Fruit fly (Drosophila melanogaster): ENCODE results near the gene CG34133.

CG34133 gene

dm6 chr3R:29869350-29869688 is at the start of gene CG34133:
Gene CG34133, plus strand, starts transcription at chr3R:29869365.
- TF ChIP-seq CG8478 (optimal IDR thresholded peaks at IDR 0.05): no peak
- no peak for TF ChIP-seq CTCF (optimal IDR thresholded peaks at IDR 0.05)

- TF ChIP-seq CTCF (optimal IDR thresholded peaks at IDR 0.05) (no peak), CG8478 (optimal IDR thresholded peaks at IDR 0.05) (no peak)
These were observed 39.9 kb upstream of the CG34133 start for dm6 chr3R:29829228-29829786.

- TF ChIP-seq CG8478 (optimal IDR thresholded peaks at IDR 0.05): no peak
- TF ChIP-seq CTCF (optimal IDR thresholded peaks at IDR 0.05): no peak
These were observed 38.2 kb upstream of the CG34133 start for dm6 chr3R:29830925-29831324.

- TF ChIP-seq CTCF (optimal IDR thresholded peaks at IDR 0.05) (no peak), CG8478 (optimal IDR thresholded peaks at IDR 0.05) (no peak)
These were observed 34.1 kb upstream of the CG34133 start, which contains the start of gene Atg16 for dm6 chr3R:29834759-29835709. Gene Atg16, minus strand, starts transcription at chr3R:29835101.

- TF ChIP-seq CTCF (optimal IDR thresholded peaks at IDR 0.05) (no peak), CG8478 (optimal IDR thresholded peaks at IDR 0.05) (no peak)
These were observed 33.5 kb upstream of the CG34133 start, which contains the start of gene Prtl99C for dm6 chr3R:29835710-29836049. Gene Prtl99C, plus strand, starts transcription at chr3R:29835950.

- TF ChIP-seq CTCF (optimal IDR thresholded peaks at IDR 0.05): no peak
- no peak for TF ChIP-seq CG8478 (optimal IDR thresholded peaks at IDR 0.05)
These were observed 33.0 kb upstream of the CG34133 start, which contains the start of gene CG42592 for dm6 chr3R:29836188-29836587. Gene CG42592, minus strand, starts transcription at chr3R:29836288.

- no peak for TF ChIP-seq CTCF (optimal IDR thresholded peaks at IDR 0.05)
- TF ChIP-seq CG8478 (optimal IDR thresholded peaks at IDR 0.05): no peak
These were observed 31.4 kb upstream of the CG34133 start for dm6 chr3R:29837771-29838170.

- no peak for TF ChIP-seq CG8478 (optimal IDR thresholded peaks at IDR 0.05)
- no peak for TF ChIP-seq CTCF (optimal IDR thresholded peaks at IDR 0.05)
These were observed 30.4 kb upstream of the CG34133 start for dm6 chr3R:29838751-29839150.

- TF ChIP-seq CTCF (optimal IDR thresholded peaks at IDR 0.05): no peak
- TF ChIP-seq CG8478 (optimal IDR thresholded peaks at IDR 0.05): no peak
These were observed 29.4 kb upstream of the CG34133 start for dm6 chr3R:29839707-29840311.

- TF ChIP-seq CTCF (optimal IDR thresholded peaks at IDR 0.05) (no peak), CG8478 (optimal IDR thresholded peaks at IDR 0.05) (no peak)
These were observed 27.8 kb upstream of the CG34133 start, which contains the start of gene Cad99C for dm6 chr3R:29841293-29841791. Gene Cad99C, plus strand, starts transcription at chr3R:29841657.

dm6 chr3R:29847126-29847525 is 22.0 kb upstream of the CG34133 start:
- TF ChIP-seq CTCF (optimal IDR thresholded peaks at IDR 0.05) (no peak), CG8478 (optimal IDR thresholded peaks at IDR 0.05) (no peak)

dm6 chr3R:29857228-29857627 is 11.9 kb upstream of the CG34133 start, which contains the start of gene dgt1:
Gene dgt1, minus strand, starts transcription at chr3R:29857491.
- TF ChIP-seq CTCF (optimal IDR thresholded peaks at IDR 0.05) (peak in 1 of 2 experiments; percentile 49), CG8478 (optimal IDR thresholded peaks at IDR 0.05) (no peak)

- TF ChIP-seq CTCF (optimal IDR thresholded peaks at IDR 0.05) (peak; percentile 27 to 43), CG8478 (optimal IDR thresholded peaks at IDR 0.05) (no peak)
These were observed 10.4 kb upstream of the CG34133 start, which contains the start of gene CG7824 for dm6 chr3R:29858806-29859205. Gene CG7824, minus strand, starts transcription at chr3R:29858936.

dm6 chr3R:29859763-29860162 is 9.4 kb upstream of the CG34133 start:
- no peak for TF ChIP-seq CTCF (optimal IDR thresholded peaks at IDR 0.05)
- no peak for TF ChIP-seq CG8478 (optimal IDR thresholded peaks at IDR 0.05)
